In the genomic region with DNA sequence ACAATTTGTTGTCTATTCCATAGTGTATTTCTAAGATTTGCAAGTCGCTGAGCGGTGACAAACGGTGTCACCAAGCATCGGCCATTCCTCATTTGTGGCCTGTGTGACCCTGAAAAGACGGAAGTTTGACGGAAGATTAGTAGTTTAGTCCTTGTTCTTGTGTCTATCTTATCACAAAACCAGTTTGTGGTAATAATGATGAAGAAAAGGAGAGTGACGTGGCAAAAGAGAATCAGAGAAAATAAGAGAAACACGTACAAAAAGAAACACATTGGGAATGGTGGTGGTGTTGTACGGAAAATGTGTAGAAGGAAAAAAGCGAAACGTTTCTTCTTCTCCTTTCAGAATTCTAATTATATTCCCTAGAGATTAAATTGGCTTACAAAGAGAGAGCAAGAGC, we compare ENCODE assay signal across 6 worm cellular contexts.
TF ChIP-seq lines count a peak whose summit lies in the region.

Gene mcu-1 (minus strand): TSS at position 109 of the 400 bp plus-strand sequence.

TF ChIP-seq in whole organism, L1 larva, 84 proteins besides CTCF, POLR2A, EP300 and RAD21 (continues in another document):
- TF ChIP-seq nhr-90 (tag; optimal IDR thresholded peaks at IDR 0.05; lab: Kevin White, UChicago; ENCODE audit: poor library complexity): peak; percentile 34
- TF ChIP-seq pag-3 (tag; optimal IDR thresholded peaks at IDR 0.05; lab: Kevin White, UChicago; ENCODE audit: borderline replicate concordance, insufficient read depth): peak; percentile 60
- TF ChIP-seq grh-1 (GFP tag; IDR thresholded peaks at IDR 0.05; lab: Robert Waterston, UW): peak; percentile 92
- TF ChIP-seq elt-3 (tag; optimal IDR thresholded peaks at IDR 0.05; lab: Kevin White, UChicago): peak in 5 of 6 experiments; percentile 80 to 93 (median 89)
- TF ChIP-seq pqm-1 (tag; optimal IDR thresholded peaks at IDR 0.05; lab: Kevin White, UChicago): no peak
- peak; percentile 56 for TF ChIP-seq nhr-20 (tag; optimal IDR thresholded peaks at IDR 0.05; lab: Kevin White, UChicago)
- TF ChIP-seq snpc-4 (tag; optimal IDR thresholded peaks at IDR 0.05; lab: Kevin White, UChicago): no peak
- TF ChIP-seq nhr-47 (tag; optimal IDR thresholded peaks at IDR 0.05; lab: Kevin White, UChicago): peak; percentile 7
- no peak for TF ChIP-seq zag-1 (tag; optimal IDR thresholded peaks at IDR 0.05; lab: Kevin White, UChicago)
- peak in 1 of 3 experiments; percentile 3 for TF ChIP-seq dpl-1 (GFP tag; optimal IDR thresholded peaks at IDR 0.05; lab: Kevin White, UChicago)
- TF ChIP-seq snu-23 (GFP tag; optimal IDR thresholded peaks at IDR 0.05; lab: Kevin White, UChicago): peak; percentile 57
- peak; percentile 15 for TF ChIP-seq rnt-1 (tag; optimal IDR thresholded peaks at IDR 0.05; lab: Kevin White, UChicago)
- TF ChIP-seq C16A3.4 (tag; optimal IDR thresholded peaks at IDR 0.05; lab: Kevin White, UChicago): peak; percentile 16

TF ChIP-seq in whole organism, L2 larva, 48 proteins besides CTCF, POLR2A, EP300 and RAD21 (continues in another document):
- TF ChIP-seq mbf-1 (tag; optimal IDR thresholded peaks at IDR 0.05; lab: Kevin White, UChicago): no peak
- TF ChIP-seq peb-1 (tag; optimal IDR thresholded peaks at IDR 0.05; lab: Kevin White, UChicago): no peak
- peak; percentile 74 for TF ChIP-seq nhr-21 (tag; optimal IDR thresholded peaks at IDR 0.05; lab: Kevin White, UChicago)
- peak; percentile 19 for TF ChIP-seq C34F6.9 (tag; optimal IDR thresholded peaks at IDR 0.05; lab: Kevin White, UChicago)
- TF ChIP-seq nhr-129 (tag; optimal IDR thresholded peaks at IDR 0.05; lab: Kevin White, UChicago): peak; percentile 35
- no peak for TF ChIP-seq elt-1 (tag; optimal IDR thresholded peaks at IDR 0.05; lab: Kevin White, UChicago)
- TF ChIP-seq nhr-23 (tag; optimal IDR thresholded peaks at IDR 0.05; lab: Kevin White, UChicago): no peak
- TF ChIP-seq sma-3 (GFP tag; optimal IDR thresholded peaks at IDR 0.05; lab: Kevin White, UChicago): peak; percentile 65
- no peak for TF ChIP-seq snpc-4 (tag; optimal IDR thresholded peaks at IDR 0.05; lab: Kevin White, UChicago)
- TF ChIP-seq mab-5 (tag; optimal IDR thresholded peaks at IDR 0.05; lab: Kevin White, UChicago): no peak
- no peak for TF ChIP-seq ztf-11 (tag; optimal IDR thresholded peaks at IDR 0.05; lab: Kevin White, UChicago)
- peak; percentile 23 for TF ChIP-seq gmeb-1 (tag; optimal IDR thresholded peaks at IDR 0.05; lab: Kevin White, UChicago)
- peak in 1 of 2 experiments; percentile 19 for TF ChIP-seq lsy-2 (tag; optimal IDR thresholded peaks at IDR 0.05; lab: Kevin White, UChicago)
- peak; percentile 99 for TF ChIP-seq crh-2 (tag; optimal IDR thresholded peaks at IDR 0.05; lab: Kevin White, UChicago)
- TF ChIP-seq sem-4 (tag; optimal IDR thresholded peaks at IDR 0.05; lab: Kevin White, UChicago): no peak

TF ChIP-seq in whole organism, L3 larva, 47 proteins besides CTCF, POLR2A, EP300 and RAD21 (continues in another document):
- TF ChIP-seq nhr-43 (tag; optimal IDR thresholded peaks at IDR 0.05; lab: Kevin White, UChicago; ENCODE audit: poor library complexity, severe bottlenecking) (peak; percentile 69), elt-2 (tag; optimal IDR thresholded peaks at IDR 0.05; lab: Kevin White, UChicago) (peak; percentile 16), nhr-28 (tag; optimal IDR thresholded peaks at IDR 0.05; lab: Kevin White, UChicago) (no peak), skn-1 (tag; optimal IDR thresholded peaks at IDR 0.05; lab: Kevin White, UChicago) (no peak), fkh-2 (tag; optimal IDR thresholded peaks at IDR 0.05; lab: Kevin White, UChicago) (no peak), nfya-1 (tag; optimal IDR thresholded peaks at IDR 0.05; lab: Kevin White, UChicago; ENCODE audit: insufficient read depth) (no peak), eor-1 (tag; optimal IDR thresholded peaks at IDR 0.05; lab: Kevin White, UChicago) (no peak), egl-5 (tag; optimal IDR thresholded peaks at IDR 0.05; lab: Kevin White, UChicago) (no peak), fkh-10 (GFP tag; optimal IDR thresholded peaks at IDR 0.05; lab: Kevin White, UChicago) (no peak), nhr-12 (tag; optimal IDR thresholded peaks at IDR 0.05; lab: Kevin White, UChicago) (no peak), ceh-28 (tag; optimal IDR thresholded peaks at IDR 0.05; lab: Kevin White, UChicago) (peak; percentile 55), nhr-25 (tag; optimal IDR thresholded peaks at IDR 0.05; lab: Kevin White, UChicago) (peak; percentile 86), lsy-12 (tag; optimal IDR thresholded peaks at IDR 0.05; lab: Kevin White, UChicago) (no peak), jun-1 (tag; optimal IDR thresholded peaks at IDR 0.05; lab: Kevin White, UChicago) (peak; percentile 41), ztf-11 (tag; optimal IDR thresholded peaks at IDR 0.05; lab: Kevin White, UChicago) (no peak)

TF ChIP-seq in whole organism, L4 larva, 104 proteins besides CTCF, POLR2A, EP300 and RAD21 (continues in another document):
- TF ChIP-seq F37D6.2 (tag; optimal IDR thresholded peaks at IDR 0.05; lab: Kevin White, UChicago) (no peak), nhr-6 (tag; optimal IDR thresholded peaks at IDR 0.05; lab: Kevin White, UChicago) (no peak), egl-27 (tag; optimal IDR thresholded peaks at IDR 0.05; lab: Kevin White, UChicago) (no peak), hlh-30 (tag; optimal IDR thresholded peaks at IDR 0.05; lab: Kevin White, UChicago; ENCODE audit: insufficient read depth) (no peak), unc-39 (tag; optimal IDR thresholded peaks at IDR 0.05; lab: Kevin White, UChicago) (no peak), mep-1 (tag; optimal IDR thresholded peaks at IDR 0.05; lab: Kevin White, UChicago) (peak; percentile 17), dve-1 (tag; optimal IDR thresholded peaks at IDR 0.05; lab: Kevin White, UChicago; ENCODE audit: insufficient read depth) (peak; percentile 53), nhr-28 (tag; optimal IDR thresholded peaks at IDR 0.05; lab: Kevin White, UChicago) (peak; percentile 90), mes-2 (tag; optimal IDR thresholded peaks at IDR 0.05; lab: Kevin White, UChicago; ENCODE audit: poor library complexity, severe bottlenecking) (peak; percentile 45), set-16 (GFP tag; IDR thresholded peaks at IDR 0.05; lab: Robert Waterston, UW) (no peak), mxl-3 (GFP tag; optimal IDR thresholded peaks at IDR 0.05; lab: Kevin White, UChicago) (peak; percentile 78), aha-1 (tag; lab: Kevin White, UChicago) (peak; percentile 83), lsy-2 (tag; optimal IDR thresholded peaks at IDR 0.05; lab: Kevin White, UChicago) (peak in 1 of 2 experiments; percentile 11), daf-8 (GFP tag; IDR thresholded peaks at IDR 0.05; lab: Robert Waterston, UW) (no peak), ztf-7 (tag; optimal IDR thresholded peaks at IDR 0.05; lab: Kevin White, UChicago) (no peak), lin-38 (GFP tag; IDR thresholded peaks at IDR 0.05; lab: Robert Waterston, UW) (no peak)

TF ChIP-seq in whole organism, mixed stage, embryonic, 35 proteins besides CTCF, POLR2A, EP300 and RAD21:
- TF ChIP-seq ces-1 (GFP tag; optimal IDR thresholded peaks at IDR 0.05; lab: Kevin White, UChicago) (peak; percentile 18), ztf-11 (tag; optimal IDR thresholded peaks at IDR 0.05; lab: Kevin White, UChicago) (no peak)
TF ChIP-seq in whole organism, mixed stage, embryonic: peak in this region for 1.

TF ChIP-seq in whole organism, young adult, 124 proteins besides CTCF, POLR2A, EP300 and RAD21:
- TF ChIP-seq nhr-80 (tag; optimal IDR thresholded peaks at IDR 0.05; lab: Kevin White, UChicago): peak; percentile 9
- TF ChIP-seq sptf-2 (GFP tag; optimal IDR thresholded peaks at IDR 0.05; lab: Kevin White, UChicago): no peak
- peak; percentile 12 for TF ChIP-seq lin-40 (tag; optimal IDR thresholded peaks at IDR 0.05; lab: Kevin White, UChicago)
- no peak for TF ChIP-seq cebp-1 (GFP tag; IDR thresholded peaks at IDR 0.05; lab: Robert Waterston, UW)
- TF ChIP-seq cebp-1 (tag; optimal IDR thresholded peaks at IDR 0.05; lab: Kevin White, UChicago): no peak
- no peak for TF ChIP-seq hsf-1 (GFP tag; IDR thresholded peaks at IDR 0.05; lab: Robert Waterston, UW)
- TF ChIP-seq somi-1 (GFP tag; optimal IDR thresholded peaks at IDR 0.05; lab: Kevin White, UChicago): no peak
- TF ChIP-seq akir-1 (GFP tag; optimal IDR thresholded peaks at IDR 0.05; lab: Kevin White, UChicago): no peak
- TF ChIP-seq B0035.1 (tag; optimal IDR thresholded peaks at IDR 0.05; lab: Kevin White, UChicago): no peak
- TF ChIP-seq hrde-1 (tag; optimal IDR thresholded peaks at IDR 0.05; lab: Kevin White, UChicago; ENCODE audit: borderline replicate concordance): no peak
- TF ChIP-seq F37B4.10 (GFP tag; IDR thresholded peaks at IDR 0.05; lab: Robert Waterston, UW): no peak
- TF ChIP-seq let-607 (tag; optimal IDR thresholded peaks at IDR 0.05; lab: Kevin White, UChicago): peak in 1 of 2 experiments; percentile 27
